Worm (Caenorhabditis elegans) whole organism, L4 larva: ENCODE results near the gene acs-4.
A peak's percentile ranks its signal among the peaks of the same experiment; 100 is the strongest.

Experiments
- F26F4.8 ChIP-seq: fragments of 200-800 bp; sonication (Bioruptor generic); conservative IDR thresholded peaks from 2 replicates; pipeline ENCODE4 v1.3.6; 2022; ENCODE audit warnings: missing genetic modification characterization, missing compliant biosample characterization
- F44E2.7 ChIP-seq: fragments of 200-800 bp; sonication (Bioruptor generic); IDR thresholded peaks from 2 replicates; pipeline ENCODE4 v2.1.2; 2022; ENCODE audit warnings: missing genetic modification characterization, missing compliant biosample characterization
- F49E8.2 ChIP-seq: sonication (generic microtip); optimal IDR thresholded peaks from 2 replicates; lab custom pipeline; 2016; ENCODE audit warnings: missing compliant biosample characterization, mild to moderate bottlenecking, missing genetic modification characterization, borderline replicate concordance
- Y48G9A.11 ChIP-seq: fragments of 200-800 bp; sonication (Bioruptor generic); IDR thresholded peaks from 2 replicates; pipeline ENCODE4 v1.3.6; 2022; ENCODE audit warnings: missing genetic modification reagents, missing genetic modification characterization, missing compliant biosample characterization
- aha-1 ChIP-seq: fragments of 150-350 bp; peaks from one replicate; lab custom pipeline; 2014; ENCODE audit warnings: missing biosample characterization, missing genetic modification characterization
- ama-1 ChIP-seq: fragments of 150-350 bp; optimal IDR thresholded peaks from 2 replicates; lab custom pipeline; 2014; ENCODE audit warnings: inconsistent platforms, mixed read lengths
- attf-4 ChIP-seq: sonication (generic microtip); optimal IDR thresholded peaks from 3 replicates; lab custom pipeline; 2017; ENCODE audit warnings: missing biosample characterization, missing genetic modification characterization
- ceh-28 ChIP-seq: fragments of 150-350 bp; optimal IDR thresholded peaks from 2 replicates; lab custom pipeline; 2014; ENCODE audit warnings: missing biosample characterization, missing genetic modification reagents, missing genetic modification characterization
- ceh-32 ChIP-seq: sonication (generic microtip); optimal IDR thresholded peaks from 2 replicates; lab custom pipeline; 2016; ENCODE audit warnings: mild to moderate bottlenecking, missing genetic modification characterization, missing compliant biosample characterization; ENCODE audit not compliant: poor library complexity
- daf-12 ChIP-seq: fragments of 150-350 bp; optimal IDR thresholded peaks from 2 replicates; lab custom pipeline; 2014; ENCODE audit warnings: missing biosample characterization, missing genetic modification reagents, missing genetic modification characterization
- daf-16 ChIP-seq, 3 experiments: sonication (generic microtip); optimal IDR thresholded peaks; 2 replicates each; lab custom pipeline; 2016 to 2017; ENCODE audit warnings: missing genetic modification characterization in 3 of 3, missing genetic modification reagents in 3 of 3, mild to moderate bottlenecking in 2 of 3, missing compliant biosample characterization in 2 of 3, missing biosample characterization in 1 of 3, moderate library complexity in 1 of 3
- dmd-6 ChIP-seq: fragments of 200-800 bp; sonication (Bioruptor generic); IDR thresholded peaks from 2 replicates; pipeline ENCODE4 v1.3.6; 2022; ENCODE audit warnings: missing genetic modification reagents, missing genetic modification characterization, missing compliant biosample characterization
- dve-1 ChIP-seq: sonication (generic microtip); optimal IDR thresholded peaks from 2 replicates; lab custom pipeline; 2017; ENCODE audit warnings: antibody characterized with exemption, mild to moderate bottlenecking, missing genetic modification characterization, missing compliant biosample characterization; ENCODE audit not compliant: insufficient read depth
- egl-27 ChIP-seq: sonication (generic microtip); optimal IDR thresholded peaks from 3 replicates; lab custom pipeline; 2017; ENCODE audit warnings: missing biosample characterization, missing genetic modification reagents, missing genetic modification characterization
- egl-43 ChIP-seq: fragments of 200-800 bp; sonication (Bioruptor generic); IDR thresholded peaks from 2 replicates; pipeline ENCODE4 v1.3.6; 2022; ENCODE audit warnings: missing genetic modification reagents, missing genetic modification characterization, missing compliant biosample characterization
- fos-1 ChIP-seq: fragments of 150-350 bp; optimal IDR thresholded peaks from 2 replicates; lab custom pipeline; 2014; ENCODE audit warnings: missing biosample characterization, missing genetic modification characterization
- gei-8 ChIP-seq: fragments of 200-800 bp; sonication (Bioruptor generic); optimal IDR thresholded peaks from 2 replicates; lab custom pipeline; 2018; ENCODE audit warnings: mild to moderate bottlenecking, missing genetic modification characterization, missing compliant biosample characterization
- hlh-11 ChIP-seq: fragments of 200-800 bp; sonication (Bioruptor generic); optimal IDR thresholded peaks from 2 replicates; lab custom pipeline; 2018; ENCODE audit warnings: mild to moderate bottlenecking, missing genetic modification characterization, missing compliant biosample characterization
- hlh-30 ChIP-seq: sonication (generic microtip); optimal IDR thresholded peaks from 2 replicates; lab custom pipeline; 2017; ENCODE audit warnings: antibody characterized with exemption, mild to moderate bottlenecking, missing genetic modification characterization, missing compliant biosample characterization; ENCODE audit not compliant: insufficient read depth
- hmg-1.1 ChIP-seq: fragments of 200-800 bp; sonication (Bioruptor generic); IDR thresholded peaks from 2 replicates; pipeline ENCODE4 v1.3.6; 2022; ENCODE audit warnings: missing genetic modification reagents, missing genetic modification characterization, missing compliant biosample characterization
- lim-7 ChIP-seq: fragments of 200-800 bp; sonication (Bioruptor generic); IDR thresholded peaks from 2 replicates; pipeline ENCODE4 v1.3.6; 2022; ENCODE audit warnings: missing genetic modification characterization, missing compliant biosample characterization
- lin-1 ChIP-seq: fragments of 200-800 bp; sonication (Bioruptor generic); IDR thresholded peaks from 2 replicates; pipeline ENCODE4 v1.3.6; 2022; ENCODE audit warnings: missing genetic modification reagents, missing genetic modification characterization, missing compliant biosample characterization
- lin-13 ChIP-seq: fragments of 150-350 bp; optimal IDR thresholded peaks from 2 replicates; lab custom pipeline; 2014; ENCODE audit warnings: missing biosample characterization, missing genetic modification reagents, missing genetic modification characterization
- lin-38 ChIP-seq: fragments of 200-800 bp; sonication (Bioruptor generic); IDR thresholded peaks from 2 replicates; pipeline ENCODE4 v1.3.6; 2022; ENCODE audit warnings: missing genetic modification reagents, missing genetic modification characterization, missing compliant biosample characterization
- mdt-29 ChIP-seq: fragments of 200-800 bp; sonication (Bioruptor generic); IDR thresholded peaks from 2 replicates; pipeline ENCODE4 v1.3.6; 2022; ENCODE audit warnings: missing genetic modification reagents, missing genetic modification characterization, missing compliant biosample characterization
- mep-1 ChIP-seq: fragments of 150-350 bp; sonication (generic microtip); optimal IDR thresholded peaks from 3 replicates; lab custom pipeline; 2014; ENCODE audit warnings: missing biosample characterization, missing genetic modification characterization
- mes-2 ChIP-seq: sonication (generic microtip); optimal IDR thresholded peaks from 2 replicates; lab custom pipeline; 2016; ENCODE audit warnings: missing genotype, mild to moderate bottlenecking, missing genetic modification characterization, missing compliant biosample characterization; ENCODE audit not compliant: poor library complexity, severe bottlenecking
- mxl-2 ChIP-seq: fragments of 200-800 bp; sonication (Bioruptor generic); conservative IDR thresholded peaks from 2 replicates; pipeline ENCODE4 v1.3.6; 2022; ENCODE audit warnings: missing genetic modification reagents, missing genetic modification characterization, missing compliant biosample characterization
- nhr-102 ChIP-seq: sonication (generic microtip); optimal IDR thresholded peaks from 2 replicates; lab custom pipeline; 2016; ENCODE audit warnings: mild to moderate bottlenecking, missing genetic modification characterization, moderate library complexity, missing compliant biosample characterization
- nhr-11 ChIP-seq: fragments of 150-350 bp; optimal IDR thresholded peaks from 2 replicates; lab custom pipeline; 2014; ENCODE audit warnings: missing biosample characterization, missing genetic modification characterization
- nhr-25 ChIP-seq: sonication (generic microtip); optimal IDR thresholded peaks from 2 replicates; lab custom pipeline; 2017; ENCODE audit warnings: missing genetic modification characterization, mild to moderate bottlenecking, missing compliant biosample characterization, antibody characterized with exemption, moderate library complexity, borderline replicate concordance; ENCODE audit not compliant: insufficient read depth
- nhr-28 ChIP-seq: fragments of 150-350 bp; optimal IDR thresholded peaks from 2 replicates; lab custom pipeline; 2014; ENCODE audit warnings: missing biosample characterization, missing genetic modification characterization
- nhr-76 ChIP-seq: fragments of 150-350 bp; optimal IDR thresholded peaks from 2 replicates; lab custom pipeline; 2014; ENCODE audit warnings: missing biosample characterization, missing genetic modification characterization
- nhr-77 ChIP-seq: fragments of 150-350 bp; optimal IDR thresholded peaks from 2 replicates; lab custom pipeline; 2014; ENCODE audit warnings: missing biosample characterization, missing genetic modification characterization
- pqm-1 ChIP-seq: sonication (generic microtip); optimal IDR thresholded peaks from 2 replicates; lab custom pipeline; 2017; ENCODE audit warnings: missing biosample characterization, missing genetic modification characterization
- spr-3 ChIP-seq: fragments of 200-800 bp; sonication (Bioruptor generic); optimal IDR thresholded peaks from 2 replicates; lab custom pipeline; 2018; ENCODE audit warnings: mild to moderate bottlenecking, missing genetic modification characterization, missing compliant biosample characterization
- unc-130 ChIP-seq: sonication (generic microtip); optimal IDR thresholded peaks from 2 replicates; lab custom pipeline; 2016; ENCODE audit warnings: missing genetic modification reagents, missing genetic modification characterization, missing compliant biosample characterization
- unc-39 ChIP-seq: sonication (generic microtip); optimal IDR thresholded peaks from 2 replicates; lab custom pipeline; 2017; ENCODE audit warnings: missing biosample characterization, missing genetic modification characterization
- unc-62 ChIP-seq, 3 experiments: fragments of 150-350 bp in 1 of 3; sonication (generic microtip); optimal IDR thresholded peaks in 2 of 3; peaks in 1 of 3; 1 replicate in 1 of 3; 2 replicates in 2 of 3; lab custom pipeline; 2014 to 2017; ENCODE audit warnings: missing biosample characterization in 3 of 3, missing genetic modification characterization in 3 of 3, missing genetic modification reagents in 3 of 3, missing genotype in 1 of 3
- zag-1 ChIP-seq: fragments of 150-350 bp; optimal IDR thresholded peaks from 2 replicates; lab custom pipeline; 2014; ENCODE audit warnings: missing biosample characterization, missing genetic modification characterization
- zfp-2 ChIP-seq: sonication (generic microtip); optimal IDR thresholded peaks from 2 replicates; lab custom pipeline; 2016; ENCODE audit warnings: mild to moderate bottlenecking, missing genetic modification characterization, missing compliant biosample characterization
- zip-2 ChIP-seq: fragments of 150-350 bp; optimal IDR thresholded peaks from 2 replicates; lab custom pipeline; 2014; ENCODE audit warnings: missing biosample characterization, missing genetic modification characterization

The acs-4 gene

DNA sequence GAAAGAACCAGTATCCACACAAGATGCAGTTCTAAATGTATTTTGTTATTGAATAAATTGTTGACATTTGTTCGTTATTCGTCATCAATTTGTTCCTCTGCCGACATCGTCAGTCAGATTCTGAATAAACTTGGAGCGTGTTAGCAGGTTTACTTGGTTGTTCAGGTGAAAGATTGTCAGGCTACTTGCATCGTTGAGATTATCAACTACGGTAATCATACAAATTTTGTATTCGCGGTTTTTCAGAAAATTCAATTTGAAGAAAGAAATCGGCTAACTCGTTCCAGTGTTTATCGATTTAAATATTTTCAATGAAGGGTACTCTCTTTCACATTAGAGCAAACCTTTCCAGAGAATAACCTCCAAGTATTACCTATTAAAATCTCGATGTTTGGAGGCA is 42.1 kb downstream of the acs-4 start, which contains the start of gene R151.2:
R151.2 (plus strand) TSS at position 247 of the 400 bp plus-strand sequence.
- TF ChIP-seq Y48G9A.11 (GFP tag; lab: Robert Waterston, UW) (peak; percentile 38; the same call in 1 of the 2 replicates), F44E2.7 (0 out of 2 replicates have a peak, but pooled peaks have one; percentile 9), lin-38 (GFP tag; lab: Robert Waterston, UW) (peak; percentile 29), F49E8.2 (tag; lab: Kevin White, UChicago) (peak; percentile 62), spr-3 (GFP tag; lab: Kevin White, UChicago) (no peak), mes-2 (tag; lab: Kevin White, UChicago) (peak; percentile 14), nhr-77 (tag; lab: Kevin White, UChicago) (no peak), ama-1 (lab: Kevin White, UChicago) (peak; percentile 65)

DNA sequence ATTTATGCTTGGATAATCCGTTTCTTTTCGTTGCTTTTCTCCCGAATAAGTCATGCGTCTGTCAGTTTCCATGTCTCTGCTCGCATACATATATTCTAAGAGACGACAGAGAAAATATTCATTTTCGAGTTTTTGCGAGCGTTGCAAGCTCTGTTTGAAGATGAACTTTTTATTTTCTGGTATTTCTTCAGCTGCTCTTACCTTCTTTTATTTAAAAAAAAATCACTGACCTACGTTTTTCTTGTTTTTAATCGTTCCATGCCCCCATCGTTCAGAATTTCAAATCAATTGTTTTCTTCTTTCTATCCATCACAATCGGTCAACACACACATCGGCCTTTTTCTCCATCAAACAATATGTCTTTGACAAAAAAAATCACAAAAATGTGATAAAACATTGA is 42.8 kb downstream of the acs-4 start:
- no peak for TF ChIP-seq Y48G9A.11 (GFP tag; lab: Robert Waterston, UW)
- no peak for TF ChIP-seq egl-27
- peak; percentile 90 for TF ChIP-seq aha-1 (tag; lab: Kevin White, UChicago)
- TF ChIP-seq mxl-2 (GFP tag; lab: Robert Waterston, UW): no peak
- no peak for TF ChIP-seq hlh-30 (tag; lab: Kevin White, UChicago)
- TF ChIP-seq ceh-28: no peak
- TF ChIP-seq zag-1 (tag; lab: Kevin White, UChicago): no peak
- peak in 1 of 2 experiments; percentile 76 for TF ChIP-seq unc-62 (GFP tag; optimal IDR thresholded peaks at IDR 0.05 in 1 of 2; lab: Kevin White, UChicago)
- no peak for TF ChIP-seq unc-62 (tag; optimal IDR thresholded peaks at IDR 0.05; lab: Kevin White, UChicago)
- TF ChIP-seq hlh-11 (tag; lab: Kevin White, UChicago): no peak
- no peak for TF ChIP-seq lim-7 (GFP tag; lab: Robert Waterston, UW)
- TF ChIP-seq ama-1 (lab: Kevin White, UChicago): no peak
- no peak for TF ChIP-seq unc-130
- peak; percentile 35 for TF ChIP-seq mes-2 (tag; lab: Kevin White, UChicago)
- TF ChIP-seq attf-4 (tag; lab: Kevin White, UChicago): no peak

DNA sequence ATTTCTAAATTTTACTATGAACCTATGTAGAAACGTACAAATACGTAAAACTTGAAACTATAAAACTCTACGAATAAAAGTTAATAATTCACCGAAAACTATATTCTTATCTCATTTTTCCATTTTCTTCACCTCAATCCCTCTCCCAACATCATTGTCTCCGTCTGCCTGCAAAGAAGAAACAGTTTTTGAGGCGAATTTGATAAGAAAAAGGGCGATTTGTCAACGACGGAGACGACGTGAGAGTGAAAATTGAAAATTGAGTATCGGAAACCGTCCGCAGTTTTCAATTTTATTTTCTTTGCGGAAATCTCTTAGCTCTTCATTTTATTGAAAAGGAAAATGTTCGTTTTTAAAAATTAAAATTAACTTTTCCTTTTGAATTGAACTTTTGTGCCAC is 44.4 kb downstream of the acs-4 start:
- TF ChIP-seq F26F4.8 (GFP tag; lab: Robert Waterston, UW): no peak
- TF ChIP-seq nhr-11: no peak
- no peak for TF ChIP-seq hlh-30 (tag; lab: Kevin White, UChicago)
- no peak for TF ChIP-seq lin-13 (GFP tag; lab: Kevin White, UChicago)
- peak; percentile 36 for TF ChIP-seq nhr-28 (tag; lab: Kevin White, UChicago)
- TF ChIP-seq ceh-28: no peak
- peak; percentile 31 for TF ChIP-seq hlh-11 (tag; lab: Kevin White, UChicago)
- TF ChIP-seq unc-62 (GFP tag; optimal IDR thresholded peaks at IDR 0.05 in 1 of 2; lab: Kevin White, UChicago): peak in 1 of 2 experiments; percentile 61
- TF ChIP-seq unc-62 (tag; optimal IDR thresholded peaks at IDR 0.05; lab: Kevin White, UChicago): no peak
- no peak for TF ChIP-seq mdt-29
- TF ChIP-seq gei-8: no peak
- peak; percentile 28; the same call in 1 of the 2 replicates for TF ChIP-seq dmd-6 (GFP tag; lab: Robert Waterston, UW)
- no peak for TF ChIP-seq ama-1 (lab: Kevin White, UChicago)
- no peak for TF ChIP-seq nhr-102 (tag; lab: Kevin White, UChicago)
- no peak for TF ChIP-seq daf-12 (tag; lab: Kevin White, UChicago)
- no peak for TF ChIP-seq nhr-76 (tag; lab: Kevin White, UChicago)
- no peak for TF ChIP-seq zip-2 (tag; lab: Kevin White, UChicago)
- TF ChIP-seq nhr-25: no peak
- TF ChIP-seq unc-130: no peak
- TF ChIP-seq ceh-32: no peak
- TF ChIP-seq unc-39: no peak
- no peak for TF ChIP-seq fos-1 (tag; lab: Kevin White, UChicago)
- TF ChIP-seq daf-16 (GFP tag; optimal IDR thresholded peaks at IDR 0.05; lab: Kevin White, UChicago): no peak
- peak; percentile 29 for TF ChIP-seq daf-16 (tag; optimal IDR thresholded peaks at IDR 0.05; lab: Kevin White, UChicago)
- no peak for TF ChIP-seq zfp-2 (tag; lab: Kevin White, UChicago)
- TF ChIP-seq mep-1 (tag; lab: Kevin White, UChicago): no peak
- no peak for TF ChIP-seq dve-1 (tag; lab: Kevin White, UChicago)
- peak; percentile 55 for TF ChIP-seq pqm-1
- no peak for TF ChIP-seq egl-43 (GFP tag; lab: Robert Waterston, UW)
- TF ChIP-seq lin-1: no peak
- no peak for TF ChIP-seq hmg-1.1 (GFP tag; lab: Robert Waterston, UW)
